Fruit fly (Drosophila melanogaster) whole organism, adult: ENCODE data around the gene CG1622.

Source experiments
- CG11617 ChIP-seq: fragments of 200-800 bp; sonication (Bioruptor generic); optimal IDR thresholded peaks from 2 replicates; lab custom pipeline; 2017; ENCODE audit warnings: mild to moderate bottlenecking, missing biosample characterization, missing genetic modification reagents, missing genetic modification characterization
- CG12768 ChIP-seq: fragments of 200-800 bp; sonication (Bioruptor generic); optimal IDR thresholded peaks from 2 replicates; lab custom pipeline; 2017; ENCODE audit warnings: missing biosample characterization, missing genetic modification characterization, mild to moderate bottlenecking, moderate library complexity, missing genetic modification reagents
- CG14711 ChIP-seq: fragments of 200-800 bp; sonication (Bioruptor generic); optimal IDR thresholded peaks from 2 replicates; lab custom pipeline; 2018; ENCODE audit warnings: missing biosample characterization, mild to moderate bottlenecking, missing genetic modification characterization, moderate library complexity
- CG1620 ChIP-seq: fragments of 200-800 bp; sonication (Bioruptor generic); optimal IDR thresholded peaks from 2 replicates; lab custom pipeline; 2016; ENCODE audit warnings: missing biosample characterization, missing genetic modification characterization
- CG7045 ChIP-seq: fragments of 200-800 bp; sonication (Bioruptor generic); optimal IDR thresholded peaks from 2 replicates; lab custom pipeline; 2017; ENCODE audit warnings: missing biosample characterization, mild to moderate bottlenecking, missing genetic modification characterization
- CG7101 ChIP-seq: fragments of 200-800 bp; sonication (Bioruptor generic); optimal IDR thresholded peaks from 2 replicates; lab custom pipeline; 2018; ENCODE audit warnings: missing biosample characterization, mild to moderate bottlenecking, missing genetic modification characterization, moderate library complexity
- Mnt ChIP-seq: fragments of 200-800 bp; sonication (Bioruptor generic); optimal IDR thresholded peaks from 2 replicates; lab custom pipeline; 2016; ENCODE audit warnings: missing biosample characterization, mild to moderate bottlenecking, missing genetic modification characterization
- bab1 ChIP-seq: fragments of 200-800 bp; sonication (Bioruptor generic); optimal IDR thresholded peaks from 3 replicates; lab custom pipeline; 2019; ENCODE audit warnings: missing biosample characterization, mild to moderate bottlenecking, missing genetic modification characterization, moderate library complexity
- cic ChIP-seq: fragments of 200-800 bp; sonication (Bioruptor generic); optimal IDR thresholded peaks from 2 replicates; lab custom pipeline; 2017; ENCODE audit warnings: missing biosample characterization, mild to moderate bottlenecking, missing genetic modification characterization, moderate library complexity
- cnc ChIP-seq, 2 experiments: fragments of >200 bp; optimal IDR thresholded peaks; 2 replicates each; lab custom pipeline; 2017
- kay ChIP-seq: fragments of 200-800 bp; sonication (Bioruptor generic); peaks from one replicate; lab custom pipeline; 2016; ENCODE audit warnings: missing biosample characterization, missing genetic modification characterization, borderline replicate concordance
- tj ChIP-seq: fragments of 200-800 bp; sonication (Bioruptor generic); optimal IDR thresholded peaks from 3 replicates; lab custom pipeline; 2017; ENCODE audit warnings: missing biosample characterization, mild to moderate bottlenecking, missing genetic modification characterization, moderate library complexity
- toe ChIP-seq: fragments of 200-800 bp; sonication (Bioruptor generic); optimal IDR thresholded peaks from 2 replicates; lab custom pipeline; 2016; ENCODE audit warnings: missing biosample characterization, missing genetic modification characterization

DNA sequence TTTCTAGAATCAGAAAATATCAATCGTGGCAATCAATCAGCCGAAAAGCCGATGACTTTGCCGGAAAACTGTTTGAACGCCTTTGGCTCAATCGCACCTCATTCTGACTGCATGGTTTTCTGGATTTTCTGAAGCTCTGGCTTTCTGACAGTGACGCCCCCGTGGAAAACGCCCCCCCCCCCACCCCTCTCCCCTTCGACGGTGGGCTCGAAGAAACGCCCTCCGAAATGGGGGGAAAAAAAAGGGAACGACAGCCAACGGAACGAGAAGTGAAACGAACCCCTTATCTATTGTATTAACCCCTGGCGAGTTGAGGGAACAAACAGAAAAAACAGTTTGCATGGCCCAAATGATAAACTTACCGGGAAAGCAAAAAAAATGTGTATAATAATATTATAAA, 48.4 kb upstream of the CG1622 start:
- TF ChIP-seq kay = no peak
- TF ChIP-seq bab1 (GFP tag; lab: Kevin White, UChicago) = no peak
- TF ChIP-seq CG11617 = no peak
- no peak for TF ChIP-seq tj
- TF ChIP-seq CG7045 (GFP tag; lab: Kevin White, UChicago) = no peak
- no peak for TF ChIP-seq cnc (optimal IDR thresholded peaks at IDR 0.05; lab: Kevin White, UChicago)
- TF ChIP-seq CG12768 (GFP tag; lab: Kevin White, UChicago) = no peak
- no peak for TF ChIP-seq CG14711 (tag; lab: Kevin White, UChicago)
- TF ChIP-seq CG7101 (tag; lab: Kevin White, UChicago) = no peak
- TF ChIP-seq cic = no peak
- TF ChIP-seq Mnt = no peak
- TF ChIP-seq CG1620 (GFP tag; lab: Kevin White, UChicago) = no peak
- TF ChIP-seq toe = no peak
